Fruit fly (Drosophila melanogaster): ENCODE data around the gene CG14105.

Gene CG14105

dm6 chr3L:13406873-13407272 lies 19.6 kb downstream of the CG14105 start (continued):
- TF ChIP-seq pdm3 (GFP tag; optimal IDR thresholded peaks at IDR 0.05) (peak; percentile 52), dac (GFP tag; optimal IDR thresholded peaks at IDR 0.05) (no peak), CG16779 (tag; optimal IDR thresholded peaks at IDR 0.05) (no peak), CG7368 (GFP tag; optimal IDR thresholded peaks at IDR 0.05) (no peak), esn (GFP tag; optimal IDR thresholded peaks at IDR 0.05) (peak; percentile 73), CG32006 (GFP tag; optimal IDR thresholded peaks at IDR 0.05) (peak; percentile 49), Blimp-1 (GFP tag; optimal IDR thresholded peaks at IDR 0.05) (no peak), CG6808 (GFP tag; optimal IDR thresholded peaks at IDR 0.05) (peak; percentile 62), Hr39 (GFP tag; optimal IDR thresholded peaks at IDR 0.05) (peak; percentile 42), CG11762 (GFP tag; optimal IDR thresholded peaks at IDR 0.05; ENCODE audit: insufficient read depth) (peak; percentile 25), CG11294 (GFP tag; IDR thresholded peaks at IDR 0.05) (no peak), Met (GFP tag; optimal IDR thresholded peaks at IDR 0.05) (peak; percentile 50), Gug (GFP tag; IDR thresholded peaks at IDR 0.05) (no peak), acj6 (GFP tag; optimal IDR thresholded peaks at IDR 0.05) (peak; percentile 46), CG1621 (tag; optimal IDR thresholded peaks at IDR 0.05) (peak; percentile 2)

dm6 chr3L:13403141-13403867 lies 23.2 kb downstream of the CG14105 start:
- TF ChIP-seq Blimp-1 (GFP tag; optimal IDR thresholded peaks at IDR 0.05), result no peak
- no peak for TF ChIP-seq ss (GFP tag; optimal IDR thresholded peaks at IDR 0.05)
- TF ChIP-seq CG6808 (GFP tag; optimal IDR thresholded peaks at IDR 0.05), result no peak
- no peak for TF ChIP-seq CG9139 (GFP tag; optimal IDR thresholded peaks at IDR 0.05)
- no peak for TF ChIP-seq salr (GFP tag; optimal IDR thresholded peaks at IDR 0.05)
- peak; percentile 8 for TF ChIP-seq CG3919 (GFP tag; optimal IDR thresholded peaks at IDR 0.05)
- TF ChIP-seq CG7368 (GFP tag; optimal IDR thresholded peaks at IDR 0.05), result no peak
- no peak for TF ChIP-seq CG6163 (GFP tag; IDR thresholded peaks at IDR 0.05)
- TF ChIP-seq CG3032 (tag; optimal IDR thresholded peaks at IDR 0.05), result no peak
- no peak for TF ChIP-seq Sox14 (GFP tag; optimal IDR thresholded peaks at IDR 0.05)
- TF ChIP-seq Lpt (GFP tag; optimal IDR thresholded peaks at IDR 0.05), result no peak
- no peak for TF ChIP-seq Hr39 (GFP tag; optimal IDR thresholded peaks at IDR 0.05)
- no peak for TF ChIP-seq CG32006 (GFP tag; optimal IDR thresholded peaks at IDR 0.05)
- TF ChIP-seq CG11902 (GFP tag; optimal IDR thresholded peaks at IDR 0.05), result no peak
- TF ChIP-seq fd59A (GFP tag; optimal IDR thresholded peaks at IDR 0.05), result no peak
- peak; percentile 20 for TF ChIP-seq topi (GFP tag; optimal IDR thresholded peaks at IDR 0.05)
- no peak for TF ChIP-seq Eip93F (GFP tag; optimal IDR thresholded peaks at IDR 0.05)
- peak; percentile 68 for TF ChIP-seq Eip78C (GFP tag)
- TF ChIP-seq CG10669 (GFP tag; optimal IDR thresholded peaks at IDR 0.05), result no peak
- TF ChIP-seq OdsH (GFP tag; optimal IDR thresholded peaks at IDR 0.05), result no peak
- no peak for TF ChIP-seq vri (GFP tag; optimal IDR thresholded peaks at IDR 0.05)
- TF ChIP-seq CG16779 (tag; optimal IDR thresholded peaks at IDR 0.05), result no peak
- peak; percentile 39 for TF ChIP-seq esn (GFP tag; optimal IDR thresholded peaks at IDR 0.05)
- peak; percentile 8 for TF ChIP-seq Met (GFP tag; optimal IDR thresholded peaks at IDR 0.05)
- TF ChIP-seq CG11294 (GFP tag; IDR thresholded peaks at IDR 0.05), result no peak
- no peak for TF ChIP-seq CG4318 (GFP tag; optimal IDR thresholded peaks at IDR 0.05)
- TF ChIP-seq cyc (GFP tag; optimal IDR thresholded peaks at IDR 0.05), result no peak
- peak; percentile 5 for TF ChIP-seq CG10631 (GFP tag; optimal IDR thresholded peaks at IDR 0.05)
- TF ChIP-seq fd85E (GFP tag; optimal IDR thresholded peaks at IDR 0.05), result no peak
- peak; percentile 21 for TF ChIP-seq svp (GFP tag)
- TF ChIP-seq Hr4 (GFP tag; optimal IDR thresholded peaks at IDR 0.05), result no peak

- TF ChIP-seq ss (GFP tag; optimal IDR thresholded peaks at IDR 0.05), result peak; percentile 33 to 39
- no peak for TF ChIP-seq CG8632 (GFP tag; optimal IDR thresholded peaks at IDR 0.05)
- TF ChIP-seq net (GFP tag; optimal IDR thresholded peaks at IDR 0.05), result no peak
- TF ChIP-seq CG7368 (GFP tag; optimal IDR thresholded peaks at IDR 0.05), result no peak
- 0 out of 3 replicates have a peak, but pooled peaks have one; percentile 40 for TF ChIP-seq CG6163 (GFP tag; IDR thresholded peaks at IDR 0.05)
- peak; percentile 13 for TF ChIP-seq Eip78C (GFP tag)
- no peak for TF ChIP-seq Smox (GFP tag; optimal IDR thresholded peaks at IDR 0.05)
- peak; percentile 6 for TF ChIP-seq CG9139 (GFP tag; optimal IDR thresholded peaks at IDR 0.05)
- TF ChIP-seq CG8119 (GFP tag; IDR thresholded peaks at IDR 0.05), result no peak
- no peak for TF ChIP-seq CG11294 (GFP tag; IDR thresholded peaks at IDR 0.05)
- TF ChIP-seq CG6808 (GFP tag; optimal IDR thresholded peaks at IDR 0.05), result no peak
- TF ChIP-seq CG6854 (GFP tag; optimal IDR thresholded peaks at IDR 0.05), result peak; percentile 23
- no peak for TF ChIP-seq Met (GFP tag; optimal IDR thresholded peaks at IDR 0.05)
- TF ChIP-seq Sox15 (GFP tag; optimal IDR thresholded peaks at IDR 0.05), result no peak
- TF ChIP-seq Sox102F (GFP tag; optimal IDR thresholded peaks at IDR 0.05), result peak; percentile 6
- no peak for TF ChIP-seq CG8319 (GFP tag; optimal IDR thresholded peaks at IDR 0.05)
- no peak for TF ChIP-seq CG3032 (tag; optimal IDR thresholded peaks at IDR 0.05)
- TF ChIP-seq spab (GFP tag; optimal IDR thresholded peaks at IDR 0.05), result no peak
- TF ChIP-seq CG11762 (GFP tag; optimal IDR thresholded peaks at IDR 0.05; ENCODE audit: insufficient read depth), result no peak
- TF ChIP-seq CG3919 (GFP tag; optimal IDR thresholded peaks at IDR 0.05), result no peak
Measured at dm6 chr3L:13400872-13401418, 25.5 kb downstream of the CG14105 start, which contains the start of gene sens. TSS of gene sens (minus strand) at chr3L:13401125.
